Fruit fly (Drosophila melanogaster) whole organism, pupa: ENCODE measurements around the gene CG7016.

Source experiments
- CG10348 ChIP-seq: fragments of 200-800 bp; sonication (Bioruptor generic); IDR thresholded peaks from 2 replicates; pipeline ENCODE4 v1.3.6; 2022; ENCODE audit warnings: missing biosample characterization, missing genetic modification characterization
- CG14655 ChIP-seq: fragments of 200-800 bp; sonication (Bioruptor generic); optimal IDR thresholded peaks from 3 replicates; lab custom pipeline; 2017; ENCODE audit warnings: mild to moderate bottlenecking, missing biosample characterization, missing genetic modification reagents, missing genetic modification characterization
- CG15710 ChIP-seq: fragments of 200-800 bp; sonication (Bioruptor generic); optimal IDR thresholded peaks from 2 replicates; lab custom pipeline; 2018; ENCODE audit warnings: missing biosample characterization, mild to moderate bottlenecking, missing genetic modification characterization, moderate library complexity
- CG17806 ChIP-seq: fragments of 200-800 bp; sonication (Bioruptor generic); optimal IDR thresholded peaks from 2 replicates; lab custom pipeline; 2018; ENCODE audit warnings: missing biosample characterization, mild to moderate bottlenecking, missing genetic modification characterization, moderate library complexity
- CG32121 ChIP-seq: fragments of 200-800 bp; sonication (Bioruptor generic); IDR thresholded peaks from 2 replicates; pipeline ENCODE4 v1.3.6; 2022; ENCODE audit warnings: missing biosample characterization, missing genetic modification characterization
- EcR ChIP-seq: fragments of 200-800 bp; sonication (Bioruptor generic); optimal IDR thresholded peaks from 3 replicates; lab custom pipeline; 2019; ENCODE audit warnings: missing biosample characterization, missing genetic modification characterization, mild to moderate bottlenecking, moderate library complexity, missing genetic modification reagents
- Ets98B ChIP-seq: fragments of 200-800 bp; sonication (Bioruptor generic); IDR thresholded peaks from 2 replicates; pipeline ENCODE4 v1.3.6; 2022; ENCODE audit warnings: missing biosample characterization, missing genetic modification characterization
- Snoo ChIP-seq: fragments of 200-800 bp; sonication (Bioruptor generic); optimal IDR thresholded peaks from 3 replicates; lab custom pipeline; 2017; ENCODE audit warnings: missing biosample characterization, mild to moderate bottlenecking, missing genetic modification characterization, inconsistent platforms
- rn ChIP-seq: fragments of 200-800 bp; sonication (Bioruptor generic); IDR thresholded peaks from 2 replicates; pipeline ENCODE4 v1.3.6; 2022; ENCODE audit warnings: missing biosample characterization, missing genetic modification characterization

DNA sequence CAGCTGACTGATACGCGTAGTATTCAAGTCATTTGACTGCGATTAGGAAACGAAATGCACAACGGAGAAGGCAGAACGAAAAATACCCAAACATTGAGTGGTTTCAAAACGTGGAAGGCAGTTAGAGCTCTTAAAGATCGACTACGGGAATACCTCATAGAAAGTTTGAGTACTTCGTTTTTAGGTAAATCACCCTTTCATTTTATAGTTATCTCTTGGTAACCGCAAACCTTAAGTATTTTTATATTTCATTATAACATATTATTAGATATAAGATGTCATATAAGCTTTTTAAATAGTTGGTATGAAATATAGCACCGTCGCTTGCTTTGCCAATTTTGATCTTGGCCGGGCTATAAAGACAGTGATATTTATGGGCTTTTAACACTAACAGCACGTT lies 17.6 kb upstream of the CG7016 start:
- TF ChIP-seq CG32121 (no peak), CG17806 (tag; lab: Kevin White, UChicago) (no peak), rn (no peak), CG15710 (no peak), CG10348 (GFP tag; lab: Robert Waterston, UW) (no peak), Snoo (tag; lab: Kevin White, UChicago) (no peak), Ets98B (GFP tag; lab: Robert Waterston, UW) (no peak), EcR (GFP tag; lab: Kevin White, UChicago) (no peak), CG14655 (no peak)
